Fruit fly (Drosophila melanogaster) whole organism, embryonic: ENCODE data around the gene Ythdc1.

Source experiments
- ATbp ChIP-seq: fragments of 200-800 bp; sonication (Bioruptor generic); optimal IDR thresholded peaks from 2 replicates; lab custom pipeline; 2017; ENCODE audit warnings: missing biosample characterization, mild to moderate bottlenecking, missing genetic modification characterization, missing genetic modification reagents
- Asciz ChIP-seq: fragments of 200-800 bp; sonication (Bioruptor generic); optimal IDR thresholded peaks from 2 replicates; lab custom pipeline; 2017; ENCODE audit warnings: missing biosample characterization, mild to moderate bottlenecking, missing genetic modification characterization, missing genetic modification reagents
- Atf-2 ChIP-seq: fragments of 200-800 bp; sonication (Bioruptor generic); optimal IDR thresholded peaks from 2 replicates; lab custom pipeline; 2016; ENCODE audit warnings: missing biosample characterization, missing genetic modification characterization
- Blimp-1 ChIP-seq: fragments of 200-800 bp; sonication (Bioruptor generic); optimal IDR thresholded peaks from 3 replicates; lab custom pipeline; 2018; ENCODE audit warnings: missing biosample characterization, missing genetic modification characterization, mild to moderate bottlenecking, moderate library complexity, missing genetic modification reagents
- BtbVII ChIP-seq: fragments of 200-800 bp; sonication (Bioruptor generic); optimal IDR thresholded peaks from 3 replicates; lab custom pipeline; 2017; ENCODE audit warnings: missing biosample characterization, mild to moderate bottlenecking, missing genetic modification characterization
- CG11085 ChIP-seq: fragments of 200-800 bp; sonication (Bioruptor generic); IDR thresholded peaks from 2 replicates; pipeline ENCODE4 v1.3.6; 2022; ENCODE audit warnings: missing biosample characterization, missing genetic modification characterization
- CG11093 ChIP-seq: fragments of 200-800 bp; sonication (Bioruptor generic); IDR thresholded peaks from 3 replicates; pipeline ENCODE4 v1.3.6; 2022; ENCODE audit warnings: missing biosample characterization, missing genetic modification characterization
- CG12942 ChIP-seq: fragments of 200-800 bp; sonication (Bioruptor generic); optimal IDR thresholded peaks from 3 replicates; lab custom pipeline; 2016; ENCODE audit warnings: missing biosample characterization, missing genetic modification characterization
- CG13296 ChIP-seq: fragments of 200-800 bp; sonication (Bioruptor generic); optimal IDR thresholded peaks from 3 replicates; lab custom pipeline; 2018; ENCODE audit warnings: missing biosample characterization, mild to moderate bottlenecking, missing genetic modification characterization
- CG15601 ChIP-seq: fragments of 200-800 bp; sonication (Bioruptor generic); optimal IDR thresholded peaks from 3 replicates; lab custom pipeline; 2019; ENCODE audit warnings: missing biosample characterization, mild to moderate bottlenecking, missing genetic modification characterization, moderate library complexity
- CG16863 ChIP-seq: fragments of 200-800 bp; sonication (Bioruptor generic); optimal IDR thresholded peaks from 3 replicates; lab custom pipeline; 2016; ENCODE audit warnings: missing biosample characterization, missing genetic modification characterization
- CG17359 ChIP-seq: fragments of 200-800 bp; sonication (Bioruptor generic); optimal IDR thresholded peaks from 3 replicates; lab custom pipeline; 2018; ENCODE audit warnings: missing biosample characterization, mild to moderate bottlenecking, missing genetic modification characterization, moderate library complexity
- CG18599 ChIP-seq: fragments of 200-800 bp; sonication (Bioruptor generic); optimal IDR thresholded peaks from 3 replicates; lab custom pipeline; 2017; ENCODE audit warnings: missing biosample characterization, missing genetic modification characterization, mild to moderate bottlenecking, moderate library complexity, missing genetic modification reagents
- CG30431 ChIP-seq: fragments of 200-800 bp; sonication (Bioruptor generic); optimal IDR thresholded peaks from 2 replicates; lab custom pipeline; 2017; ENCODE audit warnings: missing biosample characterization, missing genetic modification characterization
- CG3065 ChIP-seq: fragments of 200-800 bp; sonication (Bioruptor generic); optimal IDR thresholded peaks from 2 replicates; lab custom pipeline; 2016; ENCODE audit warnings: missing biosample characterization, missing genetic modification characterization
- CG4707 ChIP-seq: fragments of 200-800 bp; sonication (Bioruptor generic); optimal IDR thresholded peaks from 2 replicates; lab custom pipeline; 2018; ENCODE audit warnings: missing biosample characterization, mild to moderate bottlenecking, missing genetic modification characterization, moderate library complexity
- CG5953 ChIP-seq: fragments of 200-800 bp; sonication (Bioruptor generic); IDR thresholded peaks from 2 replicates; pipeline ENCODE4 v1.3.6; 2022; ENCODE audit warnings: missing biosample characterization, missing genetic modification characterization
- CG9609 ChIP-seq: fragments of 200-800 bp; sonication (Bioruptor generic); optimal IDR thresholded peaks from 3 replicates; lab custom pipeline; 2016; ENCODE audit warnings: missing biosample characterization, missing genetic modification characterization
- Camta ChIP-seq: fragments of 200-800 bp; sonication (Bioruptor generic); optimal IDR thresholded peaks from 2 replicates; lab custom pipeline; 2016; ENCODE audit warnings: missing biosample characterization, missing genetic modification characterization
- D ChIP-seq, 2 experiments: fragments of 200-800 bp in 1 of 2; fragments of >200 bp in 1 of 2; sonication (Bioruptor generic) in 1 of 2; optimal IDR thresholded peaks; 2 replicates in 1 of 2; 3 replicates in 1 of 2; lab custom pipeline; 2017; ENCODE audit warnings: mild to moderate bottlenecking in 1 of 2, missing biosample characterization in 1 of 2, missing genetic modification characterization in 1 of 2, missing genetic modification reagents in 1 of 2
- D19A ChIP-seq: fragments of 200-800 bp; optimal IDR thresholded peaks from 3 replicates; lab custom pipeline; 2019; ENCODE audit warnings: missing biosample characterization, mild to moderate bottlenecking, missing genetic modification characterization, moderate library complexity
- D19B ChIP-seq: fragments of 200-800 bp; sonication (Bioruptor generic); optimal IDR thresholded peaks from 2 replicates; lab custom pipeline; 2017; ENCODE audit warnings: missing biosample characterization, mild to moderate bottlenecking, missing genetic modification characterization
- Dfd ChIP-seq, 2 experiments: fragments of >200 bp; optimal IDR thresholded peaks; 2 replicates each; lab custom pipeline; 2017; ENCODE audit warnings: missing biosample characterization in 2 of 2, missing genetic modification characterization in 2 of 2
- Ets65A ChIP-seq: fragments of 200-800 bp; sonication (Bioruptor generic); peaks from one replicate; lab custom pipeline; 2016; ENCODE audit warnings: missing biosample characterization, missing genetic modification characterization
- Hmr ChIP-seq: fragments of 200-800 bp; sonication (Bioruptor generic); optimal IDR thresholded peaks from 3 replicates; lab custom pipeline; 2017; ENCODE audit warnings: mild to moderate bottlenecking, missing biosample characterization, missing genetic modification reagents, missing genetic modification characterization
- MTF-1 ChIP-seq: fragments of 200-800 bp; sonication (Bioruptor generic); optimal IDR thresholded peaks from 2 replicates; lab custom pipeline; 2018; ENCODE audit warnings: missing biosample characterization, mild to moderate bottlenecking, missing genetic modification characterization, borderline replicate concordance
- Med ChIP-seq: fragments of 200-800 bp; sonication (Bioruptor generic); peaks from one replicate; lab custom pipeline; 2016; ENCODE audit warnings: missing biosample characterization, missing genetic modification characterization, mild to moderate bottlenecking, inconsistent platforms, moderate library complexity
- Meics ChIP-seq: fragments of 200-800 bp; sonication (Bioruptor generic); optimal IDR thresholded peaks from 2 replicates; lab custom pipeline; 2017; ENCODE audit warnings: missing biosample characterization, mild to moderate bottlenecking, missing genetic modification characterization
- Side ChIP-seq: fragments of 200-800 bp; sonication (Bioruptor generic); optimal IDR thresholded peaks from 2 replicates; lab custom pipeline; 2016; ENCODE audit warnings: missing biosample characterization, missing genetic modification characterization
- ab ChIP-seq: fragments of 200-800 bp; sonication (Bioruptor generic); optimal IDR thresholded peaks from 2 replicates; lab custom pipeline; 2016; ENCODE audit warnings: missing biosample characterization, missing genetic modification characterization
- ash1 ChIP-seq: fragments of 200-800 bp; sonication (Bioruptor generic); optimal IDR thresholded peaks from 2 replicates; lab custom pipeline; 2018; ENCODE audit warnings: missing biosample characterization, mild to moderate bottlenecking, missing genetic modification characterization
- bbx ChIP-seq: fragments of 200-800 bp; sonication (Bioruptor generic); IDR thresholded peaks from 2 replicates; pipeline ENCODE4 v1.3.6; 2022; ENCODE audit warnings: missing biosample characterization, missing genetic modification characterization; ENCODE audit not compliant: partially characterized antibody
- br ChIP-seq: fragments of >200 bp; optimal IDR thresholded peaks from 2 replicates; lab custom pipeline; 2017
- chinmo ChIP-seq: fragments of 200-800 bp; sonication (Bioruptor generic); IDR thresholded peaks from 4 replicates; pipeline ENCODE4 v1.3.6; 2022; ENCODE audit warnings: missing biosample characterization, missing genetic modification characterization; ENCODE audit not compliant: partially characterized antibody
- dan ChIP-seq: fragments of 200-800 bp; sonication (Bioruptor generic); IDR thresholded peaks from 2 replicates; pipeline ENCODE4 v1.3.6; 2022; ENCODE audit warnings: missing biosample characterization, missing genetic modification characterization
- esg ChIP-seq: fragments of 200-800 bp; sonication (Bioruptor generic); conservative IDR thresholded peaks from 2 replicates; pipeline ENCODE4 v1.3.6; 2022; ENCODE audit warnings: missing biosample characterization, missing genetic modification characterization
- gcm2 ChIP-seq: fragments of 200-800 bp; sonication (Bioruptor generic); optimal IDR thresholded peaks from 2 replicates; lab custom pipeline; 2016; ENCODE audit warnings: missing biosample characterization, missing genetic modification characterization
- gro ChIP-seq: fragments of 200-800 bp; sonication (Bioruptor generic); optimal IDR thresholded peaks from 2 replicates; lab custom pipeline; 2016; ENCODE audit warnings: missing biosample characterization, missing genetic modification characterization
- gsb ChIP-seq: fragments of 200-800 bp; sonication (Bioruptor generic); IDR thresholded peaks from 2 replicates; pipeline ENCODE4 v1.3.6; 2022; ENCODE audit warnings: missing biosample characterization, missing genetic modification characterization
- jing ChIP-seq: fragments of 200-800 bp; sonication (Bioruptor generic); optimal IDR thresholded peaks from 2 replicates; lab custom pipeline; 2018; ENCODE audit warnings: missing biosample characterization, mild to moderate bottlenecking, missing genetic modification characterization
- lbe ChIP-seq: fragments of 200-800 bp; sonication (Bioruptor generic); optimal IDR thresholded peaks from 2 replicates; lab custom pipeline; 2016; ENCODE audit warnings: missing biosample characterization, mild to moderate bottlenecking, missing genetic modification characterization
- luna ChIP-seq: fragments of 200-800 bp; sonication (Bioruptor generic); optimal IDR thresholded peaks from 2 replicates; lab custom pipeline; 2016; ENCODE audit warnings: missing biosample characterization, missing genetic modification characterization
- nmo ChIP-seq: fragments of 200-800 bp; sonication (Bioruptor generic); optimal IDR thresholded peaks from 2 replicates; lab custom pipeline; 2018; ENCODE audit warnings: missing biosample characterization, mild to moderate bottlenecking, missing genetic modification characterization, moderate library complexity
- odd ChIP-seq: fragments of 200-800 bp; sonication (Bioruptor generic); optimal IDR thresholded peaks from 2 replicates; lab custom pipeline; 2017; ENCODE audit warnings: missing biosample characterization, mild to moderate bottlenecking, missing genetic modification characterization
- onecut ChIP-seq: fragments of 200-800 bp; sonication (Bioruptor generic); IDR thresholded peaks from 2 replicates; pipeline ENCODE4 v1.3.6; 2022; ENCODE audit warnings: missing biosample characterization, missing genetic modification characterization
- otp ChIP-seq: fragments of 200-800 bp; sonication (Bioruptor generic); IDR thresholded peaks from 3 replicates; pipeline ENCODE4, ENCODE4 v1.3.6; 2022; ENCODE audit warnings: missing biosample characterization, missing genetic modification characterization
- sisA ChIP-seq: fragments of 200-800 bp; sonication (Bioruptor generic); IDR thresholded peaks from 2 replicates; pipeline ENCODE4 v1.3.6; 2022; ENCODE audit warnings: missing biosample characterization, missing genetic modification characterization
- sob ChIP-seq: fragments of 200-800 bp; sonication (Bioruptor generic); IDR thresholded peaks from 2 replicates; pipeline ENCODE4 v1.3.6; 2022; ENCODE audit warnings: missing biosample characterization, missing genetic modification characterization
- tll ChIP-seq, 2 experiments: fragments of 200-800 bp in 1 of 2; fragments of >200 bp in 1 of 2; sonication (Bioruptor generic) in 1 of 2; optimal IDR thresholded peaks; 2 replicates each; lab custom pipeline; 2017 to 2019; ENCODE audit warnings: missing biosample characterization in 2 of 2, missing genetic modification characterization in 2 of 2, mild to moderate bottlenecking in 1 of 2, moderate library complexity in 1 of 2

Ythdc1 gene

dm6 chr3L:3351814-3352359 lies 22.1 kb downstream of the Ythdc1 start (continued):
- TF ChIP-seq Camta (GFP tag; lab: Kevin White, UChicago) (no peak), Meics (GFP tag; lab: Kevin White, UChicago) (no peak), D (optimal IDR thresholded peaks at IDR 0.05; lab: Kevin White, UChicago) (no peak), D (GFP tag; optimal IDR thresholded peaks at IDR 0.05; lab: Kevin White, UChicago) (no peak), CG4707 (GFP tag; lab: Kevin White, UChicago) (no peak), gcm2 (GFP tag; lab: Kevin White, UChicago) (no peak), Med (peak; percentile 66), jing (GFP tag; lab: Kevin White, UChicago) (no peak), lbe (GFP tag; lab: Kevin White, UChicago) (no peak), onecut (GFP tag; lab: Robert Waterston, UW) (no peak), otp (no peak), Blimp-1 (peak; percentile 83), CG16863 (GFP tag; lab: Kevin White, UChicago) (no peak), BtbVII (GFP tag; lab: Kevin White, UChicago) (no peak), CG5953 (GFP tag; lab: Robert Waterston, UW) (no peak), bbx (GFP tag; lab: Robert Waterston, UW) (0 out of 2 replicates have a peak, but pooled peaks have one; percentile 47), Dfd (GFP tag; optimal IDR thresholded peaks at IDR 0.05; lab: Kevin White, UChicago) (no peak), gro (GFP tag; lab: Kevin White, UChicago) (no peak), CG12942 (GFP tag; lab: Kevin White, UChicago) (no peak), odd (no peak), Side (GFP tag; lab: Kevin White, UChicago) (no peak), CG17359 (tag; lab: Kevin White, UChicago) (no peak)

dm6 chr3L:3350572-3351343 lies 23.2 kb downstream of the Ythdc1 start:
- TF ChIP-seq tll (GFP tag; optimal IDR thresholded peaks at IDR 0.05; lab: Kevin White, UChicago): no peak
- TF ChIP-seq ATbp (GFP tag; lab: Kevin White, UChicago): no peak
- no peak for TF ChIP-seq ab
- TF ChIP-seq CG11085 (GFP tag; lab: Robert Waterston, UW): no peak
- no peak for TF ChIP-seq Asciz (GFP tag; lab: Kevin White, UChicago)
- TF ChIP-seq chinmo: no peak
- no peak for TF ChIP-seq esg (GFP tag; lab: Robert Waterston, UW)
- TF ChIP-seq CG11093 (GFP tag; lab: Robert Waterston, UW): no peak
- no peak for TF ChIP-seq CG9609 (GFP tag; lab: Kevin White, UChicago)
- TF ChIP-seq CG18599 (GFP tag; lab: Kevin White, UChicago): peak; percentile 43
- TF ChIP-seq MTF-1 (GFP tag; lab: Kevin White, UChicago): no peak
- no peak for TF ChIP-seq CG3065 (GFP tag; lab: Kevin White, UChicago)
- no peak for TF ChIP-seq gsb (GFP tag; lab: Robert Waterston, UW)
- no peak for TF ChIP-seq CG15601
- no peak for TF ChIP-seq Atf-2 (GFP tag; lab: Kevin White, UChicago)
- TF ChIP-seq D19A (tag; lab: Kevin White, UChicago): peak; percentile 71
- TF ChIP-seq dan: no peak
- TF ChIP-seq nmo (GFP tag; lab: Kevin White, UChicago): no peak
- no peak for TF ChIP-seq CG30431
- no peak for TF ChIP-seq luna (GFP tag; lab: Kevin White, UChicago)
- TF ChIP-seq D19B: no peak
- TF ChIP-seq Hmr (GFP tag; lab: Kevin White, UChicago): no peak
- no peak for TF ChIP-seq br (lab: Kevin White, UChicago)
- no peak for TF ChIP-seq sisA
- no peak for TF ChIP-seq CG13296 (GFP tag; lab: Kevin White, UChicago)
- 0 out of 2 replicates have a peak, but pooled peaks have one; percentile 9 for TF ChIP-seq sob (GFP tag; lab: Robert Waterston, UW)
- TF ChIP-seq ash1 (GFP tag; lab: Kevin White, UChicago): no peak
- TF ChIP-seq Ets65A (GFP tag; lab: Kevin White, UChicago): no peak
